Fruit fly (Drosophila melanogaster) whole organism, embryonic: ENCODE measurements around the gene CG42728.

Source experiments
- Adf1 ChIP-seq: fragments of 200-800 bp; sonication (Bioruptor generic); IDR thresholded peaks from 2 replicates; pipeline ENCODE4 v1.3.6; 2022; ENCODE audit warnings: missing biosample characterization, missing genetic modification characterization
- CG10147 ChIP-seq: fragments of 200-800 bp; sonication (Bioruptor generic); optimal IDR thresholded peaks from 2 replicates; lab custom pipeline; 2019; ENCODE audit warnings: missing biosample characterization, mild to moderate bottlenecking, missing genetic modification characterization, moderate library complexity
- CG10959 ChIP-seq: fragments of 200-800 bp; sonication (Bioruptor generic); IDR thresholded peaks from 2 replicates; pipeline ENCODE4 v1.3.6; 2022; ENCODE audit warnings: missing biosample characterization, missing genetic modification characterization
- CG10979 ChIP-seq: fragments of 200-800 bp; sonication (Bioruptor generic); optimal IDR thresholded peaks from 2 replicates; lab custom pipeline; 2018; ENCODE audit warnings: missing biosample characterization, mild to moderate bottlenecking, missing genetic modification characterization, moderate library complexity
- CG11696 ChIP-seq: fragments of 200-800 bp; sonication (Bioruptor generic); IDR thresholded peaks from 2 replicates; pipeline ENCODE4 v1.3.6; 2022; ENCODE audit warnings: missing biosample characterization, missing genetic modification characterization
- CG12155 ChIP-seq: fragments of 200-800 bp; sonication (Bioruptor generic); optimal IDR thresholded peaks from 3 replicates; lab custom pipeline; 2016; ENCODE audit warnings: missing biosample characterization, missing genetic modification characterization
- CG12391 ChIP-seq: fragments of 200-800 bp; sonication (Bioruptor generic); optimal IDR thresholded peaks from 3 replicates; lab custom pipeline; 2018; ENCODE audit warnings: missing biosample characterization, mild to moderate bottlenecking, missing genetic modification characterization, moderate library complexity
- CG12744 ChIP-seq: fragments of 200-800 bp; sonication (Bioruptor generic); optimal IDR thresholded peaks from 2 replicates; lab custom pipeline; 2016; ENCODE audit warnings: missing biosample characterization, missing genetic modification characterization
- CG14441 ChIP-seq: fragments of 200-800 bp; sonication (Bioruptor generic); IDR thresholded peaks from 2 replicates; pipeline ENCODE4 v1.3.6; 2022; ENCODE audit warnings: missing biosample characterization, missing genetic modification characterization
- CG16813 ChIP-seq: fragments of 200-800 bp; sonication (Bioruptor generic); IDR thresholded peaks from 3 replicates; pipeline ENCODE4 v1.3.6; 2022; ENCODE audit warnings: missing biosample characterization, missing genetic modification characterization; ENCODE audit not compliant: partially characterized antibody
- CG17385 ChIP-seq: fragments of 200-800 bp; sonication (Bioruptor generic); optimal IDR thresholded peaks from 3 replicates; lab custom pipeline; 2018; ENCODE audit warnings: missing biosample characterization, mild to moderate bottlenecking, missing genetic modification characterization
- CG17612 ChIP-seq: fragments of 200-800 bp; sonication (Bioruptor generic); IDR thresholded peaks from 2 replicates; pipeline ENCODE4 v1.3.6; 2022; ENCODE audit warnings: missing biosample characterization, missing genetic modification characterization
- CG3847 ChIP-seq: fragments of 200-800 bp; sonication (Bioruptor generic); IDR thresholded peaks from 2 replicates; pipeline ENCODE4 v1.3.6; 2022; ENCODE audit warnings: missing biosample characterization, missing genetic modification characterization
- CG4282 ChIP-seq: fragments of 200-800 bp; sonication (Bioruptor generic); optimal IDR thresholded peaks from 2 replicates; lab custom pipeline; 2016; ENCODE audit warnings: missing biosample characterization, missing genetic modification characterization
- CG4360 ChIP-seq: fragments of 200-800 bp; sonication (Bioruptor generic); IDR thresholded peaks from 2 replicates; pipeline ENCODE4 v1.3.6; 2022; ENCODE audit warnings: missing biosample characterization, missing genetic modification characterization
- CG6654 ChIP-seq: fragments of 200-800 bp; sonication (Bioruptor generic); optimal IDR thresholded peaks from 2 replicates; lab custom pipeline; 2017; ENCODE audit warnings: missing biosample characterization, mild to moderate bottlenecking, missing genetic modification characterization
- CG7839 ChIP-seq: fragments of 200-800 bp; sonication (Bioruptor generic); optimal IDR thresholded peaks from 3 replicates; lab custom pipeline; 2018; ENCODE audit warnings: missing biosample characterization, mild to moderate bottlenecking, missing genetic modification characterization, moderate library complexity
- Deaf1 ChIP-seq: fragments of 200-800 bp; optimal IDR thresholded peaks from 3 replicates; lab custom pipeline; 2019; ENCODE audit warnings: missing biosample characterization, mild to moderate bottlenecking, missing genetic modification characterization, moderate library complexity
- Dp ChIP-seq: fragments of 200-800 bp; sonication (Bioruptor generic); optimal IDR thresholded peaks from 2 replicates; lab custom pipeline; 2018; ENCODE audit warnings: missing biosample characterization, mild to moderate bottlenecking, missing genetic modification characterization, moderate library complexity
- Fer3 ChIP-seq: fragments of 200-800 bp; sonication (Bioruptor generic); optimal IDR thresholded peaks from 2 replicates; lab custom pipeline; 2018; ENCODE audit warnings: missing biosample characterization, mild to moderate bottlenecking, missing genetic modification characterization, moderate library complexity
- GATAe ChIP-seq: fragments of 200-800 bp; sonication (Bioruptor generic); conservative IDR thresholded peaks from 2 replicates; pipeline ENCODE4 v1.3.6; 2022; ENCODE audit warnings: missing biosample characterization, missing genetic modification characterization
- Gug ChIP-seq: fragments of 200-800 bp; sonication (Bioruptor generic); IDR thresholded peaks from 4 replicates; pipeline ENCODE4 v1.3.6; 2022; ENCODE audit warnings: missing biosample characterization, missing genetic modification characterization
- H2.0 ChIP-seq: fragments of 200-800 bp; sonication (Bioruptor generic); IDR thresholded peaks from 2 replicates; pipeline ENCODE4 v1.3.6; 2022; ENCODE audit warnings: missing biosample characterization, missing genetic modification characterization
- Lpt ChIP-seq: fragments of >200 bp; optimal IDR thresholded peaks from 2 replicates; lab custom pipeline; 2018; ENCODE audit warnings: missing biosample characterization, missing genetic modification characterization
- NfI ChIP-seq: fragments of 200-800 bp; sonication (Bioruptor generic); optimal IDR thresholded peaks from 3 replicates; lab custom pipeline; 2018; ENCODE audit warnings: missing biosample characterization, mild to moderate bottlenecking, missing genetic modification characterization, moderate library complexity
- Optix ChIP-seq: fragments of 200-800 bp; sonication (Bioruptor generic); IDR thresholded peaks from 3 replicates; pipeline ENCODE4 v1.3.6; 2022; ENCODE audit warnings: missing biosample characterization, missing genetic modification characterization
- Pdp1 ChIP-seq, 2 experiments: fragments of 200-800 bp; sonication (Bioruptor generic); optimal IDR thresholded peaks; 3 replicates each; lab custom pipeline; 2016; ENCODE audit warnings: missing biosample characterization in 2 of 2, missing genetic modification characterization in 2 of 2, mild to moderate bottlenecking in 1 of 2, moderate library complexity in 1 of 2
- Stat92E ChIP-seq, 3 experiments: fragments of >200 bp in 2 of 3; fragments of 200-800 bp in 1 of 3; sonication (Bioruptor generic) in 1 of 3; optimal IDR thresholded peaks; 2 replicates each; lab custom pipeline; 2017 to 2019; ENCODE audit warnings: missing biosample characterization in 3 of 3, missing genetic modification characterization in 3 of 3, mild to moderate bottlenecking in 1 of 3, moderate library complexity in 1 of 3
- ac ChIP-seq: fragments of 200-800 bp; sonication (Bioruptor generic); optimal IDR thresholded peaks from 3 replicates; lab custom pipeline; 2017; ENCODE audit warnings: missing biosample characterization, mild to moderate bottlenecking, missing genetic modification characterization
- al ChIP-seq: fragments of 200-800 bp; sonication (Bioruptor generic); IDR thresholded peaks from 2 replicates; pipeline ENCODE4 v1.3.6; 2022; ENCODE audit warnings: missing biosample characterization, missing genetic modification characterization
- bowl ChIP-seq: fragments of 200-800 bp; sonication (Bioruptor generic); IDR thresholded peaks from 2 replicates; pipeline ENCODE4 v1.3.6; 2022; ENCODE audit warnings: missing biosample characterization, missing genetic modification characterization
- chn ChIP-seq: fragments of 200-800 bp; sonication (Bioruptor generic); optimal IDR thresholded peaks from 2 replicates; lab custom pipeline; 2016; ENCODE audit warnings: missing biosample characterization, missing genetic modification characterization
- crc ChIP-seq: fragments of 200-800 bp; sonication (Bioruptor generic); optimal IDR thresholded peaks from 2 replicates; lab custom pipeline; 2016; ENCODE audit warnings: missing biosample characterization, missing genetic modification characterization
- dimm ChIP-seq: fragments of 200-800 bp; sonication (Bioruptor generic); IDR thresholded peaks from 2 replicates; pipeline ENCODE4 v1.3.6; 2022; ENCODE audit warnings: missing biosample characterization, missing genetic modification characterization
- dysf ChIP-seq: fragments of 200-800 bp; sonication (Bioruptor generic); IDR thresholded peaks from 3 replicates; pipeline ENCODE4 v1.3.6; 2022; ENCODE audit warnings: missing biosample characterization, missing genetic modification characterization
- fu2 ChIP-seq: fragments of 200-800 bp; sonication (Bioruptor generic); optimal IDR thresholded peaks from 2 replicates; lab custom pipeline; 2016; ENCODE audit warnings: missing biosample characterization, missing genetic modification characterization
- gfzf ChIP-seq: fragments of 200-800 bp; sonication (Bioruptor generic); optimal IDR thresholded peaks from 2 replicates; lab custom pipeline; 2016; ENCODE audit warnings: missing biosample characterization, mild to moderate bottlenecking, missing genetic modification characterization, moderate library complexity
- insv ChIP-seq, 2 experiments: fragments of 200-800 bp; sonication (Bioruptor generic); optimal IDR thresholded peaks; 3 replicates each; lab custom pipeline; 2016 to 2018; ENCODE audit warnings: missing biosample characterization in 2 of 2, missing genetic modification characterization in 2 of 2
- jigr1 ChIP-seq: fragments of 200-800 bp; sonication (Bioruptor generic); IDR thresholded peaks from 3 replicates; pipeline ENCODE4 v1.3.6; 2022; ENCODE audit warnings: missing biosample characterization, missing genetic modification characterization
- kay ChIP-seq: fragments of 200-800 bp; sonication (Bioruptor generic); optimal IDR thresholded peaks from 2 replicates; lab custom pipeline; 2016; ENCODE audit warnings: missing biosample characterization, missing genetic modification characterization
- klu ChIP-seq: fragments of 200-800 bp; sonication (Bioruptor generic); IDR thresholded peaks from 2 replicates; pipeline ENCODE4 v1.3.6; 2022; ENCODE audit warnings: missing biosample characterization, missing genetic modification characterization
- pnt ChIP-seq: fragments of 200-800 bp; sonication (Bioruptor generic); optimal IDR thresholded peaks from 3 replicates; lab custom pipeline; 2016; ENCODE audit warnings: missing biosample characterization, missing genetic modification characterization
- rib ChIP-seq: fragments of 200-800 bp; sonication (Bioruptor generic); IDR thresholded peaks from 2 replicates; pipeline ENCODE4 v1.3.6; 2022; ENCODE audit warnings: missing biosample characterization, missing genetic modification characterization
- schlank ChIP-seq: fragments of 200-800 bp; sonication (Bioruptor generic); optimal IDR thresholded peaks from 2 replicates; lab custom pipeline; 2018; ENCODE audit warnings: missing biosample characterization, mild to moderate bottlenecking, missing genetic modification characterization
- sens-2 ChIP-seq: fragments of 200-800 bp; sonication (Bioruptor generic); IDR thresholded peaks from 2 replicates; pipeline ENCODE4 v1.3.6; 2022; ENCODE audit warnings: missing biosample characterization, missing genetic modification characterization
- sob ChIP-seq: fragments of 200-800 bp; sonication (Bioruptor generic); IDR thresholded peaks from 2 replicates; pipeline ENCODE4 v1.3.6; 2022; ENCODE audit warnings: missing biosample characterization, missing genetic modification characterization
- ssp ChIP-seq: fragments of 200-800 bp; sonication (Bioruptor generic); IDR thresholded peaks from 2 replicates; pipeline ENCODE4 v1.3.6; 2022; ENCODE audit warnings: missing biosample characterization, missing genetic modification characterization
- tio ChIP-seq: fragments of 200-800 bp; sonication (Bioruptor generic); optimal IDR thresholded peaks from 2 replicates; lab custom pipeline; 2017; ENCODE audit warnings: missing biosample characterization, missing genetic modification characterization, inconsistent platforms
- trh ChIP-seq: fragments of 200-800 bp; sonication (Bioruptor generic); optimal IDR thresholded peaks from 2 replicates; lab custom pipeline; 2016; ENCODE audit warnings: missing biosample characterization, missing genetic modification characterization

The CG42728 gene

DNA sequence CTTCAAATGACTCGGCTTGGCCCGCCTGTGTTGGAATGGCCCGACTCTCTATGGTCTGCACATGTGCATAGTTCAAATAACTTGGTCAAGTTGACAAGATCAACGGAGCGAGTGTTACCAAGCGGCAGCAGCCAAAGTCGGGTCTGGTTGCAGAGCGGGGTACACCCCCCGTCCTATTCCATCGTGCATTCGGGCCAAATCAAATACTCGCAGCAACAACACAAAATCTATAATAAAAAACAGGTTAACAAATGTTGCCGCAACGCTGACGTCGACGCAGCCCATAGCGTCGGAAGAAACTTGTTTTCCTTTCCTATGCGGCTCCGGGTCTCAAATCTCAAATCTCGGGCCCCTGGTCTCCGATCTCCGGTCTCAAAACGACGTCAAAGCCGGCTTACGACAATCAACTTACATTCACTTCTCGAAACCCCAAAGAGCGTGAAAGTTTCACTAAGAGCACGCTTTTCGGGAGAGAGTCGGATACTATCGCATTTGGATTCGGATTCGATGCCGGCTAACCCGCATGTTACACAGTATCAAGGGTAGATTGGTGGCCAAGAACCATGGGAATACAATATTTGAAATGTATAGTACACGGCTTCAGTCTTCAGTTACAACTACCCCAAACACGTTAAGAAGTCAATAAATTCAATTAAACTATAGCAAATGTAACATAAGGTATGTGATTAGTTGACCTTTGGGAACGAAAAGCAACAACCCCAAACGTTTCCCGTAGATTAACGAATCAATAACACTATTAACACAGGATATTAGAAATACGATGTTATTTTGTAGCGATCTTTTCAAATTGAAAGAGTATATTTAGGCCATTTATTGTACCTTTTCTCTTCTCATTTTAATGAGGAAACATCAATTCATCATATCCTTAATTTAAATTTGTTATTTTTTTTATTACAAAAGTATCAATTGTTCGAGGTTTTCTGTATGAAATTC is 6.6 kb upstream of the CG42728 start (continued):
- TF ChIP-seq H2.0 (GFP tag; lab: Robert Waterston, UW) = peak; percentile 29; the same call in 1 of the 2 replicates
- TF ChIP-seq CG14441 (GFP tag; lab: Robert Waterston, UW) = peak; percentile 61; the same call in 1 of the 2 replicates
- TF ChIP-seq ac = no peak
- peak; percentile 55; the same call in 2 of the 4 replicates for TF ChIP-seq Gug (GFP tag; lab: Robert Waterston, UW)
- no peak for TF ChIP-seq CG4282 (GFP tag; lab: Kevin White, UChicago)
- no peak for TF ChIP-seq CG16813 (GFP tag; lab: Robert Waterston, UW)
- TF ChIP-seq sens-2 (GFP tag; lab: Robert Waterston, UW) = no peak
- TF ChIP-seq CG3847 (GFP tag; lab: Robert Waterston, UW) = peak; percentile 51
- no peak for TF ChIP-seq trh (GFP tag; lab: Kevin White, UChicago)
- peak; percentile 5 to 71 for TF ChIP-seq Pdp1 (GFP tag; optimal IDR thresholded peaks at IDR 0.05; lab: Kevin White, UChicago)
- peak; percentile 77 for TF ChIP-seq CG7839 (tag; lab: Kevin White, UChicago)
- TF ChIP-seq tio (GFP tag; lab: Kevin White, UChicago) = peak; percentile 82
- no peak for TF ChIP-seq insv (GFP tag; optimal IDR thresholded peaks at IDR 0.05; lab: Kevin White, UChicago)
- TF ChIP-seq jigr1 (GFP tag; lab: Robert Waterston, UW) = no peak
- no peak for TF ChIP-seq sob (GFP tag; lab: Robert Waterston, UW)
- TF ChIP-seq GATAe = no peak
- peak; percentile 32 for TF ChIP-seq Deaf1
- peak; percentile 16 for TF ChIP-seq fu2 (GFP tag; lab: Kevin White, UChicago)
- TF ChIP-seq CG10959 (GFP tag; lab: Robert Waterston, UW) = no peak
- TF ChIP-seq ssp (GFP tag; lab: Robert Waterston, UW) = no peak
- TF ChIP-seq Stat92E (GFP tag; optimal IDR thresholded peaks at IDR 0.05; lab: Kevin White, UChicago) = no peak
- peak; percentile 43 for TF ChIP-seq NfI (GFP tag; lab: Kevin White, UChicago)
- peak; percentile 39 for TF ChIP-seq CG10147 (GFP tag; lab: Kevin White, UChicago)
- peak; percentile 13 for TF ChIP-seq Fer3 (tag; lab: Kevin White, UChicago)
- TF ChIP-seq Lpt = no peak
- no peak for TF ChIP-seq schlank (tag; lab: Kevin White, UChicago)
- TF ChIP-seq crc = no peak
- peak; percentile 62 for TF ChIP-seq CG10979 (tag; lab: Kevin White, UChicago)
- peak; percentile 50; the same call in 1 of the 2 replicates for TF ChIP-seq CG4360 (GFP tag; lab: Robert Waterston, UW)
- peak; percentile 73 for TF ChIP-seq Adf1
- TF ChIP-seq CG17385 = peak; percentile 75
- no peak for TF ChIP-seq gfzf
- no peak for TF ChIP-seq bowl (GFP tag; lab: Robert Waterston, UW)
- no peak for TF ChIP-seq al
- TF ChIP-seq CG6654 (GFP tag; lab: Kevin White, UChicago) = peak; percentile 30
- peak; percentile 69 for TF ChIP-seq CG12391 (tag; lab: Kevin White, UChicago)
- TF ChIP-seq kay = peak; percentile 17
- peak; percentile 56 for TF ChIP-seq pnt (GFP tag; lab: Kevin White, UChicago)
- TF ChIP-seq CG11696 = no peak
- TF ChIP-seq CG12155 = peak; percentile 53
- TF ChIP-seq Dp (GFP tag; lab: Kevin White, UChicago) = no peak
- no peak for TF ChIP-seq CG12744 (GFP tag; lab: Kevin White, UChicago)
- no peak for TF ChIP-seq Optix
- TF ChIP-seq chn (GFP tag; lab: Kevin White, UChicago) = peak; percentile 52
- no peak for TF ChIP-seq dimm (GFP tag; lab: Robert Waterston, UW)
- TF ChIP-seq dysf (GFP tag; lab: Robert Waterston, UW) = 0 out of 3 replicates have a peak, but pooled peaks have one; percentile 37
- no peak for TF ChIP-seq klu (GFP tag; lab: Robert Waterston, UW)
- TF ChIP-seq CG17612 (GFP tag; lab: Robert Waterston, UW) = no peak
- TF ChIP-seq rib (GFP tag; lab: Robert Waterston, UW) = no peak
